Fruit fly (Drosophila melanogaster) Kc167 (cell line): ENCODE data around the gene GramD1B.
"Not testable (repeated sequence)": the region's sequence is repeated elsewhere in the genome, so short reads cannot be mapped to it uniquely, and the experiment has no call there.

Source experiments
- h ChIP-seq: fragments of >200 bp; optimal IDR thresholded peaks from 3 replicates; lab custom pipeline; 2018; ENCODE audit warnings: missing external identifiers
- psq ChIP-seq: fragments of >200 bp; optimal IDR thresholded peaks from 2 replicates; lab custom pipeline; 2017; ENCODE audit warnings: missing external identifiers
- ttk ChIP-seq: sonication (Bioruptor generic); optimal IDR thresholded peaks from 2 replicates; lab custom pipeline; 2017; ENCODE audit warnings: missing external identifiers

dm6 chr2L:3388396-3388795 is 15.2 kb upstream of the GramD1B start, which contains the start of gene CG42460:
- not testable (repeated sequence) for TF ChIP-seq ttk (lab: Kevin White, UChicago); psq; h
